Worm (Caenorhabditis elegans) whole organism, L1 larva: ENCODE data around the gene bbs-2.

Experiments used
- C16A3.4 ChIP-seq: fragments of 150-350 bp; optimal IDR thresholded peaks from 2 replicates; lab custom pipeline; 2014; ENCODE audit warnings: missing biosample characterization, missing genetic modification characterization
- Y116A8C.19 ChIP-seq: sonication (generic microtip); optimal IDR thresholded peaks from 2 replicates; lab custom pipeline; 2016; ENCODE audit warnings: missing compliant biosample characterization, missing genetic modification characterization, borderline replicate concordance
- aha-1 ChIP-seq: fragments of 150-350 bp; optimal IDR thresholded peaks from 2 replicates; lab custom pipeline; 2014; ENCODE audit warnings: missing biosample characterization, missing genetic modification characterization
- aly-2 ChIP-seq: fragments of 150-350 bp; optimal IDR thresholded peaks from 2 replicates; lab custom pipeline; 2014; ENCODE audit warnings: missing biosample characterization, missing genetic modification characterization
- blmp-1 ChIP-seq: fragments of 150-350 bp; optimal IDR thresholded peaks from 2 replicates; lab custom pipeline; 2014; ENCODE audit warnings: missing biosample characterization, missing genetic modification characterization
- ceh-8 ChIP-seq: fragments of 200-800 bp; sonication (Bioruptor generic); optimal IDR thresholded peaks from 2 replicates; lab custom pipeline; 2018; ENCODE audit warnings: mild to moderate bottlenecking, missing genetic modification characterization, moderate library complexity, missing compliant biosample characterization
- ceh-82 ChIP-seq, 3 experiments: fragments of 150-350 bp in 1 of 3; sonication (generic microtip) in 2 of 3; optimal IDR thresholded peaks; 2 replicates each; lab custom pipeline; 2014 to 2017; ENCODE audit warnings: missing biosample characterization in 3 of 3, missing genetic modification characterization in 3 of 3
- ceh-90 ChIP-seq: sonication (generic microtip); optimal IDR thresholded peaks from 2 replicates; lab custom pipeline; 2016; ENCODE audit warnings: missing genetic modification characterization, missing compliant biosample characterization
- dpl-1 ChIP-seq, 3 experiments: fragments of 150-350 bp in 2 of 3; sonication (generic microtip) in 1 of 3; optimal IDR thresholded peaks; 2 replicates each; lab custom pipeline; 2014 to 2017; ENCODE audit warnings: missing biosample characterization in 3 of 3, missing genetic modification characterization in 3 of 3, missing genetic modification reagents in 3 of 3
- efl-1 ChIP-seq, 4 experiments: fragments of 150-350 bp; optimal IDR thresholded peaks in 3 of 4; peaks in 1 of 4; 1 replicate in 1 of 4; 2 replicates in 3 of 4; lab custom pipeline; 2014; ENCODE audit warnings: missing biosample characterization in 2 of 4, missing genetic modification characterization in 2 of 4, missing genetic modification reagents in 2 of 4
- egl-27 ChIP-seq, 2 experiments: fragments of 150-350 bp in 1 of 2; sonication (generic microtip); optimal IDR thresholded peaks; 3 replicates each; lab custom pipeline; 2017 to 2018; ENCODE audit warnings: missing biosample characterization in 2 of 2, missing genetic modification characterization in 2 of 2, missing genetic modification reagents in 2 of 2
- elt-2 ChIP-seq: sonication (generic microtip); optimal IDR thresholded peaks from 2 replicates; lab custom pipeline; 2016; ENCODE audit warnings: missing genetic modification characterization, mild to moderate bottlenecking, inconsistent platforms, missing compliant biosample characterization, missing genetic modification reagents
- ets-5 ChIP-seq: fragments of 200-800 bp; sonication (Bioruptor generic); IDR thresholded peaks from 2 replicates; pipeline ENCODE4 v1.3.6; 2022; ENCODE audit warnings: missing genetic modification characterization, missing compliant biosample characterization
- fkh-10 ChIP-seq: sonication (generic microtip); optimal IDR thresholded peaks from 2 replicates; lab custom pipeline; 2017; ENCODE audit warnings: missing biosample characterization, missing genetic modification reagents, missing genetic modification characterization
- fkh-4 ChIP-seq: sonication (generic microtip); optimal IDR thresholded peaks from 2 replicates; lab custom pipeline; 2016; ENCODE audit warnings: missing compliant biosample characterization, missing genetic modification characterization, borderline replicate concordance
- fkh-8 ChIP-seq: sonication (generic microtip); optimal IDR thresholded peaks from 2 replicates; lab custom pipeline; 2016; ENCODE audit warnings: mild to moderate bottlenecking, missing genetic modification characterization, missing compliant biosample characterization
- fos-1 ChIP-seq: fragments of 150-350 bp; optimal IDR thresholded peaks from 2 replicates; lab custom pipeline; 2014; ENCODE audit warnings: missing biosample characterization, missing genetic modification characterization
- jun-1 ChIP-seq: fragments of 150-350 bp; optimal IDR thresholded peaks from 2 replicates; lab custom pipeline; 2014; ENCODE audit warnings: missing biosample characterization, missing genetic modification reagents, missing genetic modification characterization
- lin-15B ChIP-seq: fragments of 150-350 bp; sonication (generic microtip); optimal IDR thresholded peaks from 3 replicates; lab custom pipeline; 2014; ENCODE audit warnings: missing biosample characterization, missing genetic modification characterization
- lir-3 ChIP-seq: sonication (generic microtip); optimal IDR thresholded peaks from 2 replicates; lab custom pipeline; 2016; ENCODE audit warnings: mild to moderate bottlenecking, missing genetic modification characterization, moderate library complexity, missing compliant biosample characterization; ENCODE audit not compliant: poor library complexity
- mdl-1 ChIP-seq, 2 experiments: fragments of 150-350 bp; optimal IDR thresholded peaks; 2 replicates each; lab custom pipeline; 2014 to 2017; ENCODE audit warnings: missing biosample characterization in 2 of 2, missing genetic modification characterization in 2 of 2, inconsistent platforms in 1 of 2
- mep-1 ChIP-seq: fragments of 150-350 bp; optimal IDR thresholded peaks from 2 replicates; lab custom pipeline; 2014; ENCODE audit warnings: missing biosample characterization, missing genetic modification characterization
- nhr-11 ChIP-seq: fragments of 150-350 bp; optimal IDR thresholded peaks from 2 replicates; lab custom pipeline; 2014; ENCODE audit warnings: missing biosample characterization, missing genetic modification characterization
- nhr-237 ChIP-seq: fragments of 150-350 bp; optimal IDR thresholded peaks from 2 replicates; lab custom pipeline; 2014; ENCODE audit warnings: missing biosample characterization, missing genetic modification characterization
- nhr-77 ChIP-seq: fragments of 150-350 bp; optimal IDR thresholded peaks from 2 replicates; lab custom pipeline; 2014; ENCODE audit warnings: missing biosample characterization, missing genetic modification characterization
- pax-3 ChIP-seq: fragments of 200-800 bp; sonication (Bioruptor generic); optimal IDR thresholded peaks from 2 replicates; lab custom pipeline; 2018; ENCODE audit warnings: mild to moderate bottlenecking, missing genetic modification characterization, moderate library complexity, missing compliant biosample characterization
- rnt-1 ChIP-seq: sonication (generic microtip); optimal IDR thresholded peaks from 2 replicates; lab custom pipeline; 2016; ENCODE audit warnings: mild to moderate bottlenecking, missing genetic modification characterization, moderate library complexity, missing compliant biosample characterization
- skn-1 ChIP-seq: fragments of 150-350 bp; optimal IDR thresholded peaks from 2 replicates; lab custom pipeline; 2014; ENCODE audit warnings: missing biosample characterization, missing genetic modification characterization
- sptf-1 ChIP-seq: fragments of 150-350 bp; optimal IDR thresholded peaks from 2 replicates; lab custom pipeline; 2014; ENCODE audit warnings: missing biosample characterization, missing genetic modification characterization
- sup-37 ChIP-seq: fragments of 200-800 bp; sonication (Bioruptor generic); optimal IDR thresholded peaks from 2 replicates; lab custom pipeline; 2018; ENCODE audit warnings: mild to moderate bottlenecking, missing genetic modification characterization, missing compliant biosample characterization
- swsn-7 ChIP-seq: sonication (generic microtip); optimal IDR thresholded peaks from 2 replicates; lab custom pipeline; 2016; ENCODE audit warnings: missing genetic modification characterization, missing compliant biosample characterization
- tlp-1 ChIP-seq: fragments of 150-350 bp; optimal IDR thresholded peaks from 2 replicates; lab custom pipeline; 2014; ENCODE audit warnings: missing biosample characterization, missing genetic modification characterization
- unc-30 ChIP-seq: sonication (generic microtip); optimal IDR thresholded peaks from 2 replicates; lab custom pipeline; 2017; ENCODE audit warnings: missing biosample characterization, missing genetic modification characterization
- unc-62 ChIP-seq: fragments of 150-350 bp; optimal IDR thresholded peaks from 2 replicates; lab custom pipeline; 2014; ENCODE audit warnings: missing biosample characterization, missing genetic modification reagents, missing genetic modification characterization
- unc-86 ChIP-seq: sonication (generic microtip); optimal IDR thresholded peaks from 2 replicates; lab custom pipeline; 2016; ENCODE audit warnings: missing genetic modification characterization, missing compliant biosample characterization
- vab-15 ChIP-seq: sonication (generic microtip); optimal IDR thresholded peaks from 2 replicates; lab custom pipeline; 2017; ENCODE audit warnings: missing genotype, mild to moderate bottlenecking, missing genetic modification characterization, missing compliant biosample characterization
- zag-1 ChIP-seq: fragments of 150-350 bp; optimal IDR thresholded peaks from 2 replicates; lab custom pipeline; 2014; ENCODE audit warnings: missing biosample characterization, missing genetic modification characterization
- zip-4 ChIP-seq: fragments of 200-800 bp; sonication (Bioruptor generic); optimal IDR thresholded peaks from 2 replicates; lab custom pipeline; 2018; ENCODE audit warnings: mild to moderate bottlenecking, missing genetic modification characterization, moderate library complexity, missing compliant biosample characterization
- ztf-11 ChIP-seq, 2 experiments: sonication (generic microtip); optimal IDR thresholded peaks; 2 replicates each; lab custom pipeline; 2016 to 2017; ENCODE audit warnings: missing genetic modification characterization in 2 of 2, missing biosample characterization in 1 of 2, missing compliant biosample characterization in 1 of 2
- ztf-4 ChIP-seq: fragments of 150-350 bp; optimal IDR thresholded peaks from 2 replicates; lab custom pipeline; 2014; ENCODE audit warnings: missing biosample characterization, missing genetic modification characterization

The bbs-2 gene

DNA sequence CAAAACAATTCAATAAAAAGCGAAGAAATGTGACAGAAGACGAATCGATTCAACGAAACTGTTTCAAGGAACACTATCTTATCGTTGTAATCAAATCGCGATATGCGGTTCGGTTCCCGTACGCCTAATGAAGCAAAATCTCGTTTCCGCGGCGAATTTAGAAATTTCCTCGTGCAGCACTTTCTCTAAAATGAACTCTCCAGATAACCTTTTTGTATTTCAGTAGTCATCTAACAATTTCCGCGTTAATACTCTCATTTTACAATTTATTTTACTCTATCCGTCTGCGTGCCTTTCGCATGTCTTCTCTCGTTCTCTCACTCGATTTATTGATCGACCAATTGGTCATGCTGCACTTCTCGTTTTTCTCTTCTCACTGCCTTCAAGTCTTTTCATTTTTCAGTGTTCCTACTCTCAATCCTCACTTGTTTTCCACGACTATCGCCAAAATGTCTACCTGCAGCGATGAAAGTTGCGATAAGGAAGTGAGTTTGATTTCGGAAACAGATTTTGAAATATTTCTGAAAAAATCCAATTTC, 23.6 kb upstream of the bbs-2 start, which contains the start of the genes npp-27 and ntl-4 (continued):
- TF ChIP-seq swsn-7 (tag; lab: Kevin White, UChicago) (peak; percentile 37), ceh-90 (tag; lab: Kevin White, UChicago) (no peak), ztf-4 (tag; lab: Kevin White, UChicago) (no peak), rnt-1 (tag; lab: Kevin White, UChicago) (peak; percentile 2), sptf-1 (tag; lab: Kevin White, UChicago) (no peak), egl-27 (tag; optimal IDR thresholded peaks at IDR 0.05; lab: Kevin White, UChicago) (no peak), jun-1 (no peak), fos-1 (tag; lab: Kevin White, UChicago) (no peak), mdl-1 (tag; optimal IDR thresholded peaks at IDR 0.05; lab: Kevin White, UChicago) (no peak), unc-30 (tag; lab: Kevin White, UChicago) (no peak), skn-1 (tag; lab: Kevin White, UChicago) (no peak), efl-1 (optimal IDR thresholded peaks at IDR 0.05; lab: Kevin White, UChicago) (peak; percentile 25 to 37), efl-1 (GFP tag; optimal IDR thresholded peaks at IDR 0.05 in 1 of 2; lab: Kevin White, UChicago) (peak; percentile 29 to 80), mep-1 (tag; lab: Kevin White, UChicago) (no peak), fkh-8 (tag; lab: Kevin White, UChicago) (no peak), ceh-82 (tag; optimal IDR thresholded peaks at IDR 0.05; lab: Kevin White, UChicago) (no peak), ceh-8 (GFP tag; lab: Kevin White, UChicago) (no peak), zag-1 (tag; lab: Kevin White, UChicago) (no peak), ztf-11 (tag; optimal IDR thresholded peaks at IDR 0.05; lab: Kevin White, UChicago) (no peak), elt-2 (no peak), aha-1 (tag; lab: Kevin White, UChicago) (no peak), sup-37 (no peak), blmp-1 (tag; lab: Kevin White, UChicago) (peak; percentile 18), aly-2 (tag; lab: Kevin White, UChicago) (no peak), nhr-77 (tag; lab: Kevin White, UChicago) (no peak), vab-15 (tag; lab: Kevin White, UChicago) (no peak), fkh-4 (tag; lab: Kevin White, UChicago) (no peak), nhr-237 (no peak), unc-86 (tag; lab: Kevin White, UChicago) (no peak), fkh-10 (no peak), pax-3 (tag; lab: Kevin White, UChicago) (no peak), nhr-11 (no peak)

DNA sequence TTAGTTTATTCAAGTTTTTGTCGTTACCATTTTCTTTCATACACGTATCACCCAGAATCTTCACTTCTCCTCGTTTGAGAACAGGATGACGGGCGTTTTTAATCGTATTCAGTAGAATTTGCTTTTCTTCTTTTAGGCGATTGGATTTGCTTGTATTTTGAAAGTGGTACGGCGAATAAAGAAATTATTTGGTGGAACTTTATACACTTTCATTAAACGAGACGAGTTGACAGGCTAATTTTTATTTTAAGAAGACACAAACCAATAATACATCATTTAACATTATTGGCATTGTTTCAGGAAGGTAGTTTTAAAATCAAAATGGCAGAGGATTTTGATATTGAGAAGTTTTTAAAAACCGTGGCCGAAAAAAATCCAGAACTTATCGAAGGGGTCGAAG, 18.8 kb upstream of the bbs-2 start, which contains the start of gene C49H3.4:
C49H3.4 (plus strand) TSS at position 301 of the 400 bp plus-strand sequence.
- TF ChIP-seq ztf-4 (tag; lab: Kevin White, UChicago), result no peak
- no peak for TF ChIP-seq zip-4 (GFP tag; lab: Kevin White, UChicago)
- TF ChIP-seq efl-1 (optimal IDR thresholded peaks at IDR 0.05; lab: Kevin White, UChicago), result no peak
- peak in 1 of 2 experiments; percentile 71 for TF ChIP-seq efl-1 (GFP tag; optimal IDR thresholded peaks at IDR 0.05 in 1 of 2; lab: Kevin White, UChicago)
- TF ChIP-seq lir-3 (tag; lab: Kevin White, UChicago), result no peak
- TF ChIP-seq blmp-1 (tag; lab: Kevin White, UChicago), result no peak
- TF ChIP-seq unc-62 (GFP tag; lab: Kevin White, UChicago), result no peak

DNA sequence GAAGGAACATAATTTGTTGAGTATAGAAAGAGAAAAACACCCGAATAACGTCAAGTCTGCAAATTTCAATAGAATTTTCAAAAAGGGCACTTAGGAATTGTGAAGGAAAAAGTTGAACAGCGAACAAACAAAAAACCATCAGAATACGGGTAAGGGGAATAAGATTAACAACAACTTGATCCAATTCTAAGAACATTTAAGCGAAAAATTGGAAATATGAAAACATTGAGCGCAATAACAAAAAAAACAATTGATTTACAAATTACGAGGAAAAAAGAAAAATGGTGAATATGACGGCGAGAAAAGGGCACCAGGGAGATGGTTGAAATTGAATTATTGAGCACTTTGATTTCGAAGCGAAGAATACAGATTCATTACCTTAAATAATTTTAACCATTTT, 16.9 kb upstream of the bbs-2 start:
- TF ChIP-seq Y116A8C.19 (tag; lab: Kevin White, UChicago) (no peak), tlp-1 (tag; lab: Kevin White, UChicago) (no peak), ets-5 (GFP tag; lab: Robert Waterston, UW) (no peak), ceh-90 (tag; lab: Kevin White, UChicago) (no peak), jun-1 (no peak), C16A3.4 (tag; lab: Kevin White, UChicago) (no peak), dpl-1 (GFP tag; optimal IDR thresholded peaks at IDR 0.05; lab: Kevin White, UChicago) (no peak), ceh-8 (GFP tag; lab: Kevin White, UChicago) (no peak), lin-15B (tag; lab: Kevin White, UChicago) (no peak), ztf-11 (tag; optimal IDR thresholded peaks at IDR 0.05; lab: Kevin White, UChicago) (no peak), rnt-1 (tag; lab: Kevin White, UChicago) (no peak)
